Worm (Caenorhabditis elegans): ENCODE data around the gene clec-10.

DNA sequence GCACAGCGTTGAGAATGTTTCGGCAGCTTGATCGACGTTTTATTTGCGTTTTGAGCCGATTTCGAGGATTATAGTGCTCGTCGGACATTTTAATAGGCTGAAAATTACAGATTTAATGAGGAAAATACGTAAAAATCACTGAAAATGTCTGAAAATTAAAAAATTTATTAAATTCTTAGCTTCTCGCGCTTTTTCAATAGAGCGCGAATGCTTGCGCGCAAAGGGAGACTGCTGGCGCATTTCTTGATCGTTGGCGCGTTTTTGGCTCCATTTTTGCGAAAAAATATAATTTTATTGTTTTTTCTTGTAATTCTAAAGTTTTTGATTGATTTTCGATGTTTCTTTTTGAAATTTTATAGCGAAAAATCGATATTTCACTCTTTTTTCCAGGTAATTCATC is 8.4 kb downstream of the clec-10 start, which contains the start of the genes dnsn-1 and C24H12.4:
- TF ChIP-seq lir-3 (tag; optimal IDR thresholded peaks at IDR 0.05; ENCODE audit: poor library complexity) (peak; percentile 81), ztf-11 (tag; optimal IDR thresholded peaks at IDR 0.05) (peak in 1 of 2 experiments; percentile 82), skn-1 (tag; optimal IDR thresholded peaks at IDR 0.05) (peak; percentile 95), ztf-4 (tag; optimal IDR thresholded peaks at IDR 0.05) (peak; percentile 85), lin-35 (GFP tag; optimal IDR thresholded peaks at IDR 0.05) (peak; percentile 95 to 97), nhr-85 (tag) (peak; percentile 93), unc-98 (GFP tag; IDR thresholded peaks at IDR 0.05) (peak; percentile 62; the same call in 1 of the 2 replicates), mep-1 (tag; optimal IDR thresholded peaks at IDR 0.05) (peak; percentile 99), dsc-1 (tag; optimal IDR thresholded peaks at IDR 0.05) (peak; percentile 97), fos-1 (tag; optimal IDR thresholded peaks at IDR 0.05) (peak; percentile 84), ceh-90 (tag; optimal IDR thresholded peaks at IDR 0.05) (peak; percentile 29)
